Fruit fly (Drosophila melanogaster): ENCODE measurements around the gene CG34355.

Gene CG34355

dm6 chr3R:23889922-23890321 is 86.3 kb downstream of the CG34355 start, which contains the start of gene Pli (continued):
- TF ChIP-seq HmgD (GFP tag; optimal IDR thresholded peaks at IDR 0.05) = peak; percentile 22
- peak; percentile 85 for TF ChIP-seq CG3995 (GFP tag; optimal IDR thresholded peaks at IDR 0.05)
- no peak for TF ChIP-seq tio (GFP tag; optimal IDR thresholded peaks at IDR 0.05)
- no peak for TF ChIP-seq slou (GFP tag; optimal IDR thresholded peaks at IDR 0.05)
- no peak for TF ChIP-seq Hmx (GFP tag; optimal IDR thresholded peaks at IDR 0.05)
- TF ChIP-seq Pdp1 (GFP tag; optimal IDR thresholded peaks at IDR 0.05) = peak in 1 of 2 experiments; percentile 78
- TF ChIP-seq Hey (tag; optimal IDR thresholded peaks at IDR 0.05) = no peak
- no peak for TF ChIP-seq Xrp1 (GFP tag; IDR thresholded peaks at IDR 0.05)
- TF ChIP-seq CG7372 (GFP tag; IDR thresholded peaks at IDR 0.05) = no peak
- no peak for TF ChIP-seq CG9817 (tag; optimal IDR thresholded peaks at IDR 0.05)
- peak; percentile 64 for TF ChIP-seq kni (GFP tag; optimal IDR thresholded peaks at IDR 0.05)
- TF ChIP-seq psq (GFP tag; optimal IDR thresholded peaks at IDR 0.05) = no peak
- TF ChIP-seq YL-1 (GFP tag; optimal IDR thresholded peaks at IDR 0.05) = peak; percentile 14
- no peak for TF ChIP-seq salm (tag; optimal IDR thresholded peaks at IDR 0.05)
- TF ChIP-seq trem (tag; optimal IDR thresholded peaks at IDR 0.05) = peak; percentile 75
- TF ChIP-seq Lhr (GFP tag; optimal IDR thresholded peaks at IDR 0.05) = peak; percentile 81
- TF ChIP-seq CG6854 (GFP tag; optimal IDR thresholded peaks at IDR 0.05) = no peak
- TF ChIP-seq scrt (GFP tag; optimal IDR thresholded peaks at IDR 0.05) = peak; percentile 30
- TF ChIP-seq nom (GFP tag; optimal IDR thresholded peaks at IDR 0.05) = peak; percentile 76
- no peak for TF ChIP-seq wdn (GFP tag; IDR thresholded peaks at IDR 0.05)
- TF ChIP-seq Ada2b (GFP tag; IDR thresholded peaks at IDR 0.05) = no peak
- TF ChIP-seq mam (GFP tag; optimal IDR thresholded peaks at IDR 0.05) = no peak
- TF ChIP-seq CG4707 (GFP tag; optimal IDR thresholded peaks at IDR 0.05) = peak; percentile 8
- peak; percentile 72 for TF ChIP-seq gcm (GFP tag; optimal IDR thresholded peaks at IDR 0.05)
- peak; percentile 42 for TF ChIP-seq CG13624 (GFP tag; optimal IDR thresholded peaks at IDR 0.05)
- peak; percentile 62 for TF ChIP-seq CG8924 (tag; optimal IDR thresholded peaks at IDR 0.05)
- TF ChIP-seq CG15514 (GFP tag; optimal IDR thresholded peaks at IDR 0.05) = peak; percentile 91
- no peak for TF ChIP-seq CG11560 (tag; IDR thresholded peaks at IDR 0.05)
- TF ChIP-seq CG4360 (GFP tag; IDR thresholded peaks at IDR 0.05) = no peak
- TF ChIP-seq CrebB (tag; optimal IDR thresholded peaks at IDR 0.05) = peak; percentile 24
- no peak for TF ChIP-seq ttk (GFP tag; IDR thresholded peaks at IDR 0.05)
- peak; percentile 40 for TF ChIP-seq grn (GFP tag; optimal IDR thresholded peaks at IDR 0.05)
- TF ChIP-seq CG4424 (GFP tag; optimal IDR thresholded peaks at IDR 0.05) = peak; percentile 9
- TF ChIP-seq Ets65A (GFP tag) = peak; percentile 28
- TF ChIP-seq nerfin-1 (tag; optimal IDR thresholded peaks at IDR 0.05) = peak; percentile 77
- peak; percentile 11 for TF ChIP-seq CG34376 (GFP tag; optimal IDR thresholded peaks at IDR 0.05)
- no peak for TF ChIP-seq CG6683 (GFP tag; optimal IDR thresholded peaks at IDR 0.05)
- peak; percentile 28 for TF ChIP-seq MESR4 (GFP tag; optimal IDR thresholded peaks at IDR 0.05)
- TF ChIP-seq CG10209 (GFP tag; optimal IDR thresholded peaks at IDR 0.05) = no peak
- TF ChIP-seq HLHmδ (GFP tag; optimal IDR thresholded peaks at IDR 0.05) = peak; percentile 67
- TF ChIP-seq mirr (GFP tag; optimal IDR thresholded peaks at IDR 0.05) = peak; percentile 1
- TF ChIP-seq trh (GFP tag; optimal IDR thresholded peaks at IDR 0.05) = no peak
- peak; percentile 55 for TF ChIP-seq Hmr (GFP tag; optimal IDR thresholded peaks at IDR 0.05)
- TF ChIP-seq CG7987 (GFP tag; optimal IDR thresholded peaks at IDR 0.05) = peak; percentile 38
- TF ChIP-seq CTCF (GFP tag; optimal IDR thresholded peaks at IDR 0.05) = peak; percentile 56
- TF ChIP-seq btn (GFP tag; optimal IDR thresholded peaks at IDR 0.05) = no peak
- TF ChIP-seq danr (GFP tag; IDR thresholded peaks at IDR 0.05) = no peak
- TF ChIP-seq CG9727 (GFP tag; optimal IDR thresholded peaks at IDR 0.05) = peak; percentile 3
- TF ChIP-seq lab (GFP tag; optimal IDR thresholded peaks at IDR 0.05) = peak; percentile 49
- TF ChIP-seq jigr1 (GFP tag; IDR thresholded peaks at IDR 0.05) = no peak
- TF ChIP-seq CG33557 (GFP tag; optimal IDR thresholded peaks at IDR 0.05) = peak; percentile 2
- TF ChIP-seq CG17186 (GFP tag; optimal IDR thresholded peaks at IDR 0.05) = peak; percentile 41

Data from whole organism, embryonic.